Fruit fly (Drosophila melanogaster) whole organism, embryonic: Measurements from ENCODE around the gene CG5180.

Experiments used
- Atf-2 ChIP-seq: fragments of 200-800 bp; sonication (Bioruptor generic); optimal IDR thresholded peaks from 2 replicates; lab custom pipeline; 2016; ENCODE audit warnings: missing biosample characterization, missing genetic modification characterization
- Atf3 ChIP-seq: fragments of 200-800 bp; sonication (Bioruptor generic); optimal IDR thresholded peaks from 3 replicates; lab custom pipeline; 2016; ENCODE audit warnings: missing biosample characterization, missing genetic modification characterization
- Awh ChIP-seq: fragments of 200-800 bp; sonication (Bioruptor generic); IDR thresholded peaks from 2 replicates; pipeline ENCODE4, ENCODE4 v1.3.6; 2022; ENCODE audit warnings: missing biosample characterization, missing genetic modification characterization
- Blimp-1 ChIP-seq: fragments of 200-800 bp; sonication (Bioruptor generic); optimal IDR thresholded peaks from 3 replicates; lab custom pipeline; 2018; ENCODE audit warnings: missing biosample characterization, missing genetic modification characterization, mild to moderate bottlenecking, moderate library complexity, missing genetic modification reagents
- CG10321 ChIP-seq: fragments of 200-800 bp; sonication (Bioruptor generic); IDR thresholded peaks from 2 replicates; pipeline ENCODE4 v1.3.6; 2022; ENCODE audit warnings: missing biosample characterization, missing genetic modification characterization
- CG10654 ChIP-seq: fragments of 200-800 bp; sonication (Bioruptor generic); optimal IDR thresholded peaks from 2 replicates; lab custom pipeline; 2016; ENCODE audit warnings: missing biosample characterization, missing genetic modification characterization
- CG14050 ChIP-seq: fragments of 200-800 bp; sonication (Bioruptor generic); IDR thresholded peaks from 3 replicates; pipeline ENCODE4 v1.3.6; 2022; ENCODE audit warnings: missing biosample characterization, missing genetic modification characterization
- CG1603 ChIP-seq: fragments of 200-800 bp; sonication (Bioruptor generic); optimal IDR thresholded peaks from 2 replicates; lab custom pipeline; 2019; ENCODE audit warnings: missing biosample characterization, mild to moderate bottlenecking, missing genetic modification characterization, moderate library complexity
- CG17802 ChIP-seq: fragments of 200-800 bp; sonication (Bioruptor generic); optimal IDR thresholded peaks from 2 replicates; lab custom pipeline; 2018; ENCODE audit warnings: missing biosample characterization, mild to moderate bottlenecking, missing genetic modification characterization, moderate library complexity
- CG18476 ChIP-seq: fragments of 200-800 bp; sonication (Bioruptor generic); optimal IDR thresholded peaks from 2 replicates; lab custom pipeline; 2016; ENCODE audit warnings: missing biosample characterization, mild to moderate bottlenecking, missing genetic modification characterization
- CG2875 ChIP-seq: fragments of 200-800 bp; sonication (Bioruptor generic); optimal IDR thresholded peaks from 2 replicates; lab custom pipeline; 2017; ENCODE audit warnings: missing biosample characterization, mild to moderate bottlenecking, missing genetic modification characterization, missing genetic modification reagents
- CG34422 ChIP-seq: fragments of 200-800 bp; sonication (Bioruptor generic); IDR thresholded peaks from 3 replicates; pipeline ENCODE4 v1.3.6; 2022; ENCODE audit warnings: missing biosample characterization, missing genetic modification characterization
- CG4282 ChIP-seq: fragments of 200-800 bp; sonication (Bioruptor generic); optimal IDR thresholded peaks from 2 replicates; lab custom pipeline; 2016; ENCODE audit warnings: missing biosample characterization, missing genetic modification characterization
- CG5180 ChIP-seq: fragments of 200-800 bp; sonication (Bioruptor generic); optimal IDR thresholded peaks from 3 replicates; lab custom pipeline; 2017; ENCODE audit warnings: missing biosample characterization, missing genetic modification characterization, mild to moderate bottlenecking, moderate library complexity, missing genetic modification reagents
- CG7357 ChIP-seq: fragments of 200-800 bp; sonication (Bioruptor generic); IDR thresholded peaks from 3 replicates; pipeline ENCODE4 v1.3.6; 2022; ENCODE audit warnings: missing biosample characterization, missing genetic modification characterization
- CG7987 ChIP-seq: fragments of 200-800 bp; sonication (Bioruptor generic); optimal IDR thresholded peaks from 2 replicates; lab custom pipeline; 2018; ENCODE audit warnings: missing biosample characterization, mild to moderate bottlenecking, missing genetic modification characterization, moderate library complexity
- CG9727 ChIP-seq: fragments of 200-800 bp; sonication (Bioruptor generic); optimal IDR thresholded peaks from 3 replicates; lab custom pipeline; 2017; ENCODE audit warnings: missing biosample characterization, mild to moderate bottlenecking, missing genetic modification characterization
- Dip3 ChIP-seq: fragments of 200-800 bp; sonication (Bioruptor generic); optimal IDR thresholded peaks from 3 replicates; lab custom pipeline; 2016; ENCODE audit warnings: missing biosample characterization, missing genetic modification characterization
- Doc3 ChIP-seq: fragments of 200-800 bp; sonication (Bioruptor generic); IDR thresholded peaks from 3 replicates; pipeline ENCODE4 v1.3.6; 2022; ENCODE audit warnings: missing biosample characterization, missing genetic modification characterization; ENCODE audit not compliant: partially characterized antibody
- Dref ChIP-seq: fragments of 200-800 bp; sonication (Bioruptor generic); IDR thresholded peaks from 2 replicates; pipeline ENCODE4 v1.3.6; 2022; ENCODE audit warnings: missing biosample characterization, missing genetic modification characterization
- H15 ChIP-seq: fragments of 200-800 bp; sonication (Bioruptor generic); IDR thresholded peaks from 3 replicates; pipeline ENCODE4 v1.3.6; 2022; ENCODE audit warnings: missing biosample characterization, missing genetic modification characterization
- Hr3 ChIP-seq: fragments of 200-800 bp; sonication (Bioruptor generic); optimal IDR thresholded peaks from 3 replicates; lab custom pipeline; 2016; ENCODE audit warnings: missing biosample characterization, missing genetic modification characterization
- Hr51 ChIP-seq, 2 experiments: fragments of 200-800 bp; sonication (Bioruptor generic); optimal IDR thresholded peaks; 2 replicates in 1 of 2; 3 replicates in 1 of 2; lab custom pipeline; 2016 to 2018; ENCODE audit warnings: missing biosample characterization in 2 of 2, missing genetic modification characterization in 2 of 2, mild to moderate bottlenecking in 1 of 2, moderate library complexity in 1 of 2
- Mad ChIP-seq: fragments of 200-800 bp; sonication (Bioruptor generic); optimal IDR thresholded peaks from 2 replicates; lab custom pipeline; 2016; ENCODE audit warnings: missing biosample characterization, missing genetic modification characterization
- PHDP ChIP-seq: fragments of 200-800 bp; sonication (Bioruptor generic); optimal IDR thresholded peaks from 3 replicates; lab custom pipeline; 2018; ENCODE audit warnings: missing biosample characterization, mild to moderate bottlenecking, missing genetic modification characterization, moderate library complexity
- Ravus ChIP-seq: fragments of 200-800 bp; sonication (Bioruptor generic); IDR thresholded peaks from 2 replicates; pipeline ENCODE4 v1.3.6; 2022; ENCODE audit warnings: missing biosample characterization, missing genetic modification characterization
- Spps ChIP-seq: fragments of 200-800 bp; sonication (Bioruptor generic); optimal IDR thresholded peaks from 2 replicates; lab custom pipeline; 2018; ENCODE audit warnings: missing biosample characterization, mild to moderate bottlenecking, missing genetic modification characterization
- Trl ChIP-seq, 3 experiments: fragments of >200 bp in 2 of 3; fragments of 200-800 bp in 1 of 3; sonication (Bioruptor generic) in 1 of 3; optimal IDR thresholded peaks; 2 replicates in 1 of 3; 3 replicates in 2 of 3; lab custom pipeline; 2016 to 2017; ENCODE audit warnings: missing biosample characterization in 1 of 3, missing genetic modification characterization in 1 of 3
- ase ChIP-seq: fragments of 200-800 bp; sonication (Bioruptor generic); IDR thresholded peaks from 3 replicates; pipeline ENCODE4 v1.3.6; 2022; ENCODE audit warnings: missing biosample characterization, missing genetic modification characterization
- chinmo ChIP-seq: fragments of 200-800 bp; sonication (Bioruptor generic); IDR thresholded peaks from 4 replicates; pipeline ENCODE4 v1.3.6; 2022; ENCODE audit warnings: missing biosample characterization, missing genetic modification characterization; ENCODE audit not compliant: partially characterized antibody
- croc ChIP-seq: fragments of 200-800 bp; sonication (Bioruptor generic); conservative IDR thresholded peaks from 3 replicates; pipeline ENCODE4 v1.3.6; 2022; ENCODE audit warnings: missing biosample characterization, missing genetic modification characterization
- disco-r ChIP-seq: fragments of 200-800 bp; sonication (Bioruptor generic); optimal IDR thresholded peaks from 2 replicates; lab custom pipeline; 2016; ENCODE audit warnings: missing biosample characterization, missing genetic modification characterization
- dpn ChIP-seq, 2 experiments: fragments of 200-800 bp; sonication (Bioruptor generic); optimal IDR thresholded peaks; 3 replicates each; lab custom pipeline; 2016; ENCODE audit warnings: missing biosample characterization in 2 of 2, missing genetic modification characterization in 2 of 2
- en ChIP-seq: fragments of 200-800 bp; sonication (Bioruptor generic); optimal IDR thresholded peaks from 2 replicates; lab custom pipeline; 2016; ENCODE audit warnings: missing biosample characterization, missing genetic modification characterization
- fd64A ChIP-seq: fragments of 200-800 bp; sonication (Bioruptor generic); optimal IDR thresholded peaks from 3 replicates; lab custom pipeline; 2018; ENCODE audit warnings: missing biosample characterization, mild to moderate bottlenecking, missing genetic modification characterization
- gce ChIP-seq: fragments of 200-800 bp; sonication (Bioruptor generic); IDR thresholded peaks from 3 replicates; pipeline ENCODE4 v1.3.6; 2022; ENCODE audit warnings: missing biosample characterization, missing genetic modification characterization
- grau ChIP-seq: fragments of 200-800 bp; optimal IDR thresholded peaks from 3 replicates; lab custom pipeline; 2019; ENCODE audit warnings: missing biosample characterization, mild to moderate bottlenecking, missing genetic modification characterization, moderate library complexity
- gsb ChIP-seq: fragments of 200-800 bp; sonication (Bioruptor generic); IDR thresholded peaks from 2 replicates; pipeline ENCODE4 v1.3.6; 2022; ENCODE audit warnings: missing biosample characterization, missing genetic modification characterization
- lab ChIP-seq: fragments of 200-800 bp; sonication (Bioruptor generic); optimal IDR thresholded peaks from 3 replicates; lab custom pipeline; 2017; ENCODE audit warnings: missing biosample characterization, missing genetic modification characterization, mild to moderate bottlenecking, moderate library complexity, missing genetic modification reagents
- lbe ChIP-seq: fragments of 200-800 bp; sonication (Bioruptor generic); optimal IDR thresholded peaks from 2 replicates; lab custom pipeline; 2016; ENCODE audit warnings: missing biosample characterization, mild to moderate bottlenecking, missing genetic modification characterization
- pb ChIP-seq: fragments of 200-800 bp; sonication (Bioruptor generic); optimal IDR thresholded peaks from 3 replicates; lab custom pipeline; 2016; ENCODE audit warnings: missing biosample characterization, missing genetic modification characterization
- pnt ChIP-seq: fragments of 200-800 bp; sonication (Bioruptor generic); optimal IDR thresholded peaks from 3 replicates; lab custom pipeline; 2016; ENCODE audit warnings: missing biosample characterization, missing genetic modification characterization
- sc ChIP-seq, 3 experiments: fragments of >200 bp in 2 of 3; fragments of 200-800 bp in 1 of 3; sonication (Bioruptor generic) in 1 of 3; optimal IDR thresholded peaks; 2 replicates in 2 of 3; 3 replicates in 1 of 3; lab custom pipeline; 2017; ENCODE audit warnings: mild to moderate bottlenecking in 1 of 3, missing biosample characterization in 1 of 3, missing genetic modification characterization in 1 of 3, missing genetic modification reagents in 1 of 3
- sisA ChIP-seq: fragments of 200-800 bp; sonication (Bioruptor generic); IDR thresholded peaks from 2 replicates; pipeline ENCODE4 v1.3.6; 2022; ENCODE audit warnings: missing biosample characterization, missing genetic modification characterization
- sob ChIP-seq: fragments of 200-800 bp; sonication (Bioruptor generic); IDR thresholded peaks from 2 replicates; pipeline ENCODE4 v1.3.6; 2022; ENCODE audit warnings: missing biosample characterization, missing genetic modification characterization
- sug ChIP-seq: fragments of 200-800 bp; optimal IDR thresholded peaks from 2 replicates; lab custom pipeline; 2019; ENCODE audit warnings: missing biosample characterization, mild to moderate bottlenecking, missing genetic modification characterization, moderate library complexity
- tll ChIP-seq, 2 experiments: fragments of 200-800 bp in 1 of 2; fragments of >200 bp in 1 of 2; sonication (Bioruptor generic) in 1 of 2; optimal IDR thresholded peaks; 2 replicates each; lab custom pipeline; 2017 to 2019; ENCODE audit warnings: missing biosample characterization in 2 of 2, missing genetic modification characterization in 2 of 2, mild to moderate bottlenecking in 1 of 2, moderate library complexity in 1 of 2
- tx ChIP-seq: fragments of 200-800 bp; sonication (Bioruptor generic); optimal IDR thresholded peaks from 2 replicates; lab custom pipeline; 2016; ENCODE audit warnings: missing biosample characterization, missing genetic modification characterization
- vnd ChIP-seq: fragments of 200-800 bp; sonication (Bioruptor generic); IDR thresholded peaks from 3 replicates; pipeline ENCODE4 v1.3.6; 2022; ENCODE audit warnings: missing biosample characterization, missing genetic modification characterization; ENCODE audit not compliant: partially characterized antibody
- yki ChIP-seq: fragments of >200 bp; optimal IDR thresholded peaks from 3 replicates; lab custom pipeline; 2018

CG5180 gene

dm6 chr3R:20574535-20574980, 16.8 kb downstream of the CG5180 start (continued):
- TF ChIP-seq Trl (optimal IDR thresholded peaks at IDR 0.05; lab: Kevin White, UChicago): peak in 1 of 2 experiments; percentile 61
- no peak for TF ChIP-seq Trl (GFP tag; optimal IDR thresholded peaks at IDR 0.05; lab: Kevin White, UChicago)
- TF ChIP-seq Atf3: no peak
- TF ChIP-seq ase (GFP tag; lab: Robert Waterston, UW): no peak
- 0 out of 3 replicates have a peak, but pooled peaks have one; percentile 24 for TF ChIP-seq vnd
- no peak for TF ChIP-seq Ravus (GFP tag; lab: Robert Waterston, UW)
- no peak for TF ChIP-seq Blimp-1
- no peak for TF ChIP-seq CG17802 (tag; lab: Kevin White, UChicago)
- no peak for TF ChIP-seq disco-r (GFP tag; lab: Kevin White, UChicago)
- TF ChIP-seq H15 (GFP tag; lab: Robert Waterston, UW): no peak
- TF ChIP-seq fd64A (GFP tag; lab: Kevin White, UChicago): no peak
- TF ChIP-seq Atf-2 (GFP tag; lab: Kevin White, UChicago): no peak
- TF ChIP-seq CG34422 (GFP tag; lab: Robert Waterston, UW): peak; percentile 46; the same call in 1 of the 3 replicates
- no peak for TF ChIP-seq tll (GFP tag; optimal IDR thresholded peaks at IDR 0.05; lab: Kevin White, UChicago)
- TF ChIP-seq sug (tag; lab: Kevin White, UChicago): peak; percentile 90
- TF ChIP-seq sc (optimal IDR thresholded peaks at IDR 0.05; lab: Kevin White, UChicago): no peak
- no peak for TF ChIP-seq sc (GFP tag; optimal IDR thresholded peaks at IDR 0.05; lab: Kevin White, UChicago)
- no peak for TF ChIP-seq sisA (GFP tag; lab: Robert Waterston, UW)
- 0 out of 2 replicates have a peak, but pooled peaks have one; percentile 8 for TF ChIP-seq gsb (GFP tag; lab: Robert Waterston, UW)
- no peak for TF ChIP-seq Dref
- no peak for TF ChIP-seq CG7357
- no peak for TF ChIP-seq croc
- TF ChIP-seq Awh: peak; percentile 67; the same call in 1 of the 2 replicates
- no peak for TF ChIP-seq pb
- peak; percentile 72; the same call in 3 of the 4 replicates for TF ChIP-seq chinmo (GFP tag; lab: Robert Waterston, UW)
- no peak for TF ChIP-seq en (GFP tag; lab: Kevin White, UChicago)
- TF ChIP-seq CG7987 (GFP tag; lab: Kevin White, UChicago): peak; percentile 30
- no peak for TF ChIP-seq CG10321 (GFP tag; lab: Robert Waterston, UW)
- peak; percentile 88 for TF ChIP-seq grau (tag; lab: Kevin White, UChicago)
- TF ChIP-seq CG4282: no peak
- peak; percentile 17 for TF ChIP-seq CG9727
- TF ChIP-seq CG14050 (GFP tag; lab: Robert Waterston, UW): no peak
- TF ChIP-seq CG5180 (GFP tag; lab: Kevin White, UChicago): peak; percentile 50
- TF ChIP-seq sob (GFP tag; lab: Robert Waterston, UW): peak; percentile 34; the same call in 1 of the 2 replicates
- peak; percentile 44 for TF ChIP-seq lab (GFP tag; lab: Kevin White, UChicago)
- peak; percentile 45; the same call in 1 of the 3 replicates for TF ChIP-seq gce (GFP tag; lab: Robert Waterston, UW)
- no peak for TF ChIP-seq Spps (tag; lab: Kevin White, UChicago)
- peak; percentile 42 for TF ChIP-seq PHDP (tag; lab: Kevin White, UChicago)
- TF ChIP-seq pnt: no peak
- no peak for TF ChIP-seq yki
- TF ChIP-seq CG18476 (GFP tag; lab: Kevin White, UChicago): no peak
- no peak for TF ChIP-seq CG10654 (GFP tag; lab: Kevin White, UChicago)
- no peak for TF ChIP-seq lbe (GFP tag; lab: Kevin White, UChicago)
- no peak for TF ChIP-seq Doc3 (GFP tag; lab: Robert Waterston, UW)
- no peak for TF ChIP-seq Dip3 (GFP tag; lab: Kevin White, UChicago)
- TF ChIP-seq Hr3 (GFP tag; lab: Kevin White, UChicago): no peak
- TF ChIP-seq CG2875: no peak
- no peak for TF ChIP-seq Mad (GFP tag; lab: Kevin White, UChicago)
- no peak for TF ChIP-seq CG1603
- no peak for TF ChIP-seq tx (GFP tag; lab: Kevin White, UChicago)
- TF ChIP-seq dpn (GFP tag; optimal IDR thresholded peaks at IDR 0.05; lab: Kevin White, UChicago): peak in 1 of 2 experiments; percentile 21
- no peak for TF ChIP-seq Hr51 (GFP tag; optimal IDR thresholded peaks at IDR 0.05; lab: Kevin White, UChicago)
